Fruit fly (Drosophila melanogaster) Kc167 (cell line): ENCODE results near the gene Unc-115a.

Experiments
- h ChIP-seq: fragments of >200 bp; optimal IDR thresholded peaks from 3 replicates; lab custom pipeline; 2018; ENCODE audit warnings: missing external identifiers
- insv ChIP-seq: fragments of >200 bp; optimal IDR thresholded peaks from 3 replicates; lab custom pipeline; 2018; ENCODE audit warnings: missing external identifiers

- TF ChIP-seq insv (lab: Kevin White, UChicago) (no peak), h (lab: Kevin White, UChicago) (no peak)
These were observed 5.0 kb upstream of the Unc-115a start for dm6 chr3R:9710228-9710627.
